Worm (Caenorhabditis elegans) whole organism, young adult: ENCODE measurements around the gene K09C6.2.
"Not testable (repeated sequence)": the region's sequence is repeated elsewhere in the genome, so short reads cannot be mapped to it uniquely, and the experiment has no call there.

Source experiments
- B0035.1 ChIP-seq: sonication (generic microtip); optimal IDR thresholded peaks from 2 replicates; lab custom pipeline; 2016; ENCODE audit warnings: missing genetic modification characterization, mild to moderate bottlenecking, missing compliant biosample characterization, missing genotype, missing genetic modification reagents
- D2030.7 ChIP-seq: fragments of 200-800 bp; sonication (Bioruptor generic); IDR thresholded peaks from 2 replicates; pipeline ENCODE4 v1.3.6; 2022; ENCODE audit warnings: missing genetic modification reagents, missing genetic modification characterization, missing compliant biosample characterization
- F39B2.1 ChIP-seq: fragments of 200-800 bp; sonication (Bioruptor generic); IDR thresholded peaks from 2 replicates; pipeline ENCODE4 v1.3.6; 2022; ENCODE audit warnings: missing genetic modification reagents, missing genetic modification characterization, missing compliant biosample characterization
- F49E8.2 ChIP-seq: sonication (generic microtip); optimal IDR thresholded peaks from 3 replicates; lab custom pipeline; 2017; ENCODE audit warnings: missing genetic modification characterization, mild to moderate bottlenecking, missing compliant biosample characterization, antibody characterized with exemption, moderate library complexity; ENCODE audit not compliant: insufficient read depth
- F55B11.4 ChIP-seq: sonication (generic microtip); optimal IDR thresholded peaks from 2 replicates; lab custom pipeline; 2016; ENCODE audit warnings: missing compliant biosample characterization, missing genetic modification characterization, borderline replicate concordance; ENCODE audit not compliant: insufficient read depth
- F57A8.1 ChIP-seq: fragments of 200-800 bp; sonication (Bioruptor generic); optimal IDR thresholded peaks from 2 replicates; lab custom pipeline; 2018; ENCODE audit warnings: mild to moderate bottlenecking, missing genetic modification characterization, moderate library complexity, missing compliant biosample characterization
- K12H6.12 ChIP-seq: fragments of 200-800 bp; sonication (Bioruptor generic); optimal IDR thresholded peaks from 2 replicates; lab custom pipeline; 2018; ENCODE audit warnings: mild to moderate bottlenecking, missing genetic modification characterization, missing compliant biosample characterization
- Y56A3A.18 ChIP-seq: fragments of 200-800 bp; sonication (Bioruptor generic); IDR thresholded peaks from 2 replicates; pipeline ENCODE4 v1.3.6; 2022; ENCODE audit warnings: missing genetic modification reagents, missing genetic modification characterization, missing compliant biosample characterization
- Y67H2A.10 ChIP-seq: fragments of 200-800 bp; sonication (Bioruptor generic); conservative IDR thresholded peaks from 2 replicates; pipeline ENCODE4 v1.3.6; 2022; ENCODE audit warnings: missing genetic modification reagents, missing genetic modification characterization, missing compliant biosample characterization
- aptf-2 ChIP-seq: fragments of 200-800 bp; sonication (Bioruptor generic); conservative IDR thresholded peaks from 2 replicates; pipeline ENCODE4 v1.3.6; 2022; ENCODE audit warnings: missing genetic modification reagents, missing genetic modification characterization, missing compliant biosample characterization
- athp-1 ChIP-seq: sonication (generic microtip); optimal IDR thresholded peaks from 2 replicates; lab custom pipeline; 2017; ENCODE audit warnings: mild to moderate bottlenecking, missing genetic modification characterization, missing compliant biosample characterization
- bed-2 ChIP-seq: fragments of 200-800 bp; sonication (Bioruptor generic); IDR thresholded peaks from 2 replicates; pipeline ENCODE4 v1.3.6; 2022; ENCODE audit warnings: missing genetic modification reagents, missing genetic modification characterization, missing compliant biosample characterization
- cebp-2 ChIP-seq: fragments of 200-800 bp; sonication (Bioruptor generic); IDR thresholded peaks from 2 replicates; pipeline ENCODE4 v1.3.6; 2022; ENCODE audit warnings: missing genetic modification characterization, missing compliant biosample characterization
- ceh-40 ChIP-seq: fragments of 200-800 bp; sonication (Bioruptor generic); IDR thresholded peaks from 2 replicates; pipeline ENCODE4 v1.3.6; 2022; ENCODE audit warnings: missing genetic modification characterization, missing compliant biosample characterization
- ceh-58 ChIP-seq: fragments of 200-800 bp; sonication (Bioruptor generic); IDR thresholded peaks from 2 replicates; pipeline ENCODE4 v1.3.6; 2022; ENCODE audit warnings: missing genetic modification characterization, missing compliant biosample characterization
- ceh-79 ChIP-seq: sonication (generic microtip); optimal IDR thresholded peaks from 2 replicates; lab custom pipeline; 2017; ENCODE audit warnings: mild to moderate bottlenecking, missing genetic modification characterization, missing compliant biosample characterization
- dpff-1 ChIP-seq: sonication (generic microtip); optimal IDR thresholded peaks from 2 replicates; lab custom pipeline; 2017; ENCODE audit warnings: mild to moderate bottlenecking, missing genetic modification characterization, missing compliant biosample characterization
- dpl-1 ChIP-seq: fragments of 150-350 bp; optimal IDR thresholded peaks from 2 replicates; lab custom pipeline; 2014; ENCODE audit warnings: missing biosample characterization, missing genetic modification reagents, missing genetic modification characterization
- gei-17 ChIP-seq: fragments of 200-800 bp; sonication (Bioruptor generic); optimal IDR thresholded peaks from 2 replicates; lab custom pipeline; 2018; ENCODE audit warnings: mild to moderate bottlenecking, missing genetic modification characterization, missing compliant biosample characterization
- hlh-26 ChIP-seq: fragments of 200-800 bp; sonication (Bioruptor generic); conservative IDR thresholded peaks from 2 replicates; pipeline ENCODE4 v1.3.6; 2022; ENCODE audit warnings: missing genetic modification reagents, missing genetic modification characterization, missing compliant biosample characterization
- lag-1 ChIP-seq: fragments of 200-800 bp; sonication (Bioruptor generic); IDR thresholded peaks from 2 replicates; pipeline ENCODE4 v1.3.6; 2022; ENCODE audit warnings: missing genetic modification reagents, missing genetic modification characterization, missing compliant biosample characterization
- let-607 ChIP-seq, 2 experiments: fragments of 200-800 bp in 1 of 2; sonication (Bioruptor generic) in 1 of 2; sonication (generic microtip) in 1 of 2; optimal IDR thresholded peaks; 2 replicates each; lab custom pipeline; 2016 to 2018; ENCODE audit warnings: mild to moderate bottlenecking in 2 of 2, missing compliant biosample characterization in 2 of 2, missing genetic modification characterization in 2 of 2, moderate library complexity in 2 of 2, missing genotype in 1 of 2
- lin-35 ChIP-seq, 3 experiments: fragments of 150-350 bp in 2 of 3; sonication (generic microtip) in 1 of 3; optimal IDR thresholded peaks; 2 replicates each; lab custom pipeline; 2014 to 2018; ENCODE audit warnings: missing biosample characterization in 3 of 3, missing genetic modification characterization in 3 of 3, missing genetic modification reagents in 3 of 3
- lsy-27 ChIP-seq: sonication (generic microtip); optimal IDR thresholded peaks from 2 replicates; lab custom pipeline; 2017; ENCODE audit warnings: missing genetic modification characterization, mild to moderate bottlenecking, missing compliant biosample characterization, antibody characterized with exemption, missing genotype, borderline replicate concordance; ENCODE audit not compliant: insufficient read depth
- mes-4 ChIP-seq: sonication (generic microtip); optimal IDR thresholded peaks from 2 replicates; lab custom pipeline; 2016; ENCODE audit warnings: missing genotype, missing genetic modification characterization, missing compliant biosample characterization
- mxl-1 ChIP-seq: sonication (generic microtip); optimal IDR thresholded peaks from 2 replicates; lab custom pipeline; 2016; ENCODE audit warnings: missing genetic modification characterization, missing compliant biosample characterization
- nfya-1 ChIP-seq: sonication (generic microtip); optimal IDR thresholded peaks from 2 replicates; lab custom pipeline; 2017; ENCODE audit warnings: antibody characterized with exemption, missing compliant biosample characterization, missing genetic modification characterization, borderline replicate concordance; ENCODE audit not compliant: insufficient read depth
- nfya-2 ChIP-seq: fragments of 200-800 bp; sonication (Bioruptor generic); IDR thresholded peaks from 2 replicates; pipeline ENCODE4 v1.3.6; 2022; ENCODE audit warnings: missing genetic modification reagents, missing genetic modification characterization, missing compliant biosample characterization
- nhr-27 ChIP-seq: fragments of 200-800 bp; sonication (Bioruptor generic); optimal IDR thresholded peaks from 2 replicates; lab custom pipeline; 2018; ENCODE audit warnings: mild to moderate bottlenecking, missing genetic modification characterization, moderate library complexity, missing compliant biosample characterization
- nhr-80 ChIP-seq: sonication (generic microtip); optimal IDR thresholded peaks from 2 replicates; lab custom pipeline; 2016; ENCODE audit warnings: missing genetic modification characterization, missing compliant biosample characterization
- nhr-90 ChIP-seq: sonication (generic microtip); optimal IDR thresholded peaks from 2 replicates; lab custom pipeline; 2016; ENCODE audit warnings: missing genotype, mild to moderate bottlenecking, missing genetic modification characterization, missing compliant biosample characterization
- rpc-1 ChIP-seq, 2 experiments: fragments of 150-350 bp in 1 of 2; sonication (generic microtip) in 1 of 2; optimal IDR thresholded peaks; 2 replicates each; lab custom pipeline; 2014 to 2018; ENCODE audit warnings: missing biosample characterization in 1 of 2, missing genetic modification characterization in 1 of 2, missing genetic modification reagents in 1 of 2, missing genotype in 1 of 2
- snpc-1.1 ChIP-seq: sonication (generic microtip); optimal IDR thresholded peaks from 2 replicates; lab custom pipeline; 2017; ENCODE audit warnings: missing genetic modification characterization, mild to moderate bottlenecking, missing compliant biosample characterization, antibody characterized with exemption, moderate library complexity, missing genotype, missing genetic modification reagents; ENCODE audit not compliant: insufficient read depth
- snpc-1.3 ChIP-seq: sonication (generic microtip); optimal IDR thresholded peaks from 2 replicates; lab custom pipeline; 2017; ENCODE audit warnings: missing genetic modification characterization, mild to moderate bottlenecking, missing compliant biosample characterization, antibody characterized with exemption, moderate library complexity, missing genotype, missing genetic modification reagents; ENCODE audit not compliant: insufficient read depth
- somi-1 ChIP-seq: fragments of 200-800 bp; sonication (Bioruptor generic); optimal IDR thresholded peaks from 2 replicates; lab custom pipeline; 2018; ENCODE audit warnings: mild to moderate bottlenecking, missing genetic modification characterization, missing compliant biosample characterization
- tlf-1 ChIP-seq: fragments of 200-800 bp; sonication (Bioruptor generic); optimal IDR thresholded peaks from 2 replicates; lab custom pipeline; 2018; ENCODE audit warnings: mild to moderate bottlenecking, missing genetic modification characterization, missing compliant biosample characterization
- unc-130 ChIP-seq: sonication (generic microtip); optimal IDR thresholded peaks from 2 replicates; lab custom pipeline; 2016; ENCODE audit warnings: missing genetic modification reagents, missing genetic modification characterization, missing compliant biosample characterization
- ztf-18 ChIP-seq: sonication (generic microtip); optimal IDR thresholded peaks from 2 replicates; lab custom pipeline; 2016; ENCODE audit warnings: missing genotype, mild to moderate bottlenecking, missing genetic modification characterization, missing compliant biosample characterization
- ztf-25 ChIP-seq: fragments of 200-800 bp; sonication (Bioruptor generic); IDR thresholded peaks from 2 replicates; pipeline ENCODE4 v1.3.6; 2022; ENCODE audit warnings: missing genetic modification reagents, missing genetic modification characterization, missing compliant biosample characterization
- ztf-26 ChIP-seq: sonication (generic microtip); optimal IDR thresholded peaks from 2 replicates; lab custom pipeline; 2017; ENCODE audit warnings: missing genetic modification characterization, missing compliant biosample characterization

K09C6.2 gene

DNA sequence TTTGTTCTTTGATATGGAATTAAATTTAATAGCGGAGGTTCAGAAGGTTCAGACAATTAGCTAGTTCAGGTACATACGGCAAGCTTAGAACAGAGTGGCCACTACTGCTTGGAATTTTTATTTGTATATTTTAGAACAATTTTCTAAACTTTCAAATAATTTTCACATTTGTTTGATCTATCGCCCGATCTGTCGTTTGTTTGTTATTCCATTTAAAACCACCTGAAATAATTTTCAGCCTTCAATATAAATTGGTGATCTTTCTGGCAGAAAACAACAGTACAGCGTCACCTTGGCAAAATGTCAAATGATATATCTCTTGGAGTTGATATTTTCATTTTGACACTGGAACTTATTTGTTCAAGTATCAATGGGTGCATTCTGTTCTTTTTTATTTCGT, 41.9 kb upstream of the K09C6.2 start, which contains the start of gene R13D11.3:
R13D11.3 (plus strand) TSS at position 301 of the 400 bp plus-strand sequence.
- TF ChIP-seq F49E8.2 (tag; lab: Kevin White, UChicago) (no peak), ztf-25 (GFP tag; lab: Robert Waterston, UW) (no peak), unc-130 (GFP tag; lab: Kevin White, UChicago) (no peak), nhr-90 (tag; lab: Kevin White, UChicago) (no peak), F57A8.1 (no peak), Y67H2A.10 (no peak), nfya-2 (GFP tag; lab: Robert Waterston, UW) (no peak), mxl-1 (tag; lab: Kevin White, UChicago) (no peak), D2030.7 (GFP tag; lab: Robert Waterston, UW) (no peak), athp-1 (tag; lab: Kevin White, UChicago) (no peak), dpl-1 (GFP tag; lab: Kevin White, UChicago) (no peak), aptf-2 (GFP tag; lab: Robert Waterston, UW) (no peak)

DNA sequence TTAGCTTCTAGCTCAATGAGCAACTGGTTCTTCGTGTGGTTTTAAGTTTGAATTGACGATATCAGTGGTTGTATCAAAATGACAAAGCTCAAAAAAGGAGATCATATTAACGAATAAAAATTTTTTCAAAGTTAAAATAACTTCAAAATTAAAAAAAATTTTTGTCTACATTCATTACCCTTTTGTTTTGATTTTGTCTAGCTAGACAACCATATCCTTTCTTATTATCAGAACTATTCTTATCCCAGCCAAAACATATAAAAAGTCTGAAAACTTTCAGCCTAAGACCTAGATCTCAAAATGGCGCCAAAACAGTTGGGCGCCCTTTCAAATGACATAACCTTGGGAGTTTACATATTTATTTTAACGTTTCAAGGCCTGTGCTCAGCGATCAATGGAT, 39.5 kb upstream of the K09C6.2 start, which contains the start of gene R13D11.1:
R13D11.1 (plus strand) TSS at position 301 of the 400 bp plus-strand sequence.
- no peak for TF ChIP-seq rpc-1 (optimal IDR thresholded peaks at IDR 0.05; lab: Kevin White, UChicago)
- TF ChIP-seq rpc-1 (tag; optimal IDR thresholded peaks at IDR 0.05; lab: Kevin White, UChicago), result no peak
- no peak for TF ChIP-seq nfya-1
- TF ChIP-seq F57A8.1, result no peak
- TF ChIP-seq lsy-27 (tag; lab: Kevin White, UChicago), result no peak
- TF ChIP-seq unc-130 (GFP tag; lab: Kevin White, UChicago), result no peak
- no peak for TF ChIP-seq let-607 (tag; optimal IDR thresholded peaks at IDR 0.05; lab: Kevin White, UChicago)
- TF ChIP-seq snpc-1.3 (tag; lab: Kevin White, UChicago), result no peak
- no peak for TF ChIP-seq ceh-79 (tag; lab: Kevin White, UChicago)
- no peak for TF ChIP-seq ztf-18 (tag; lab: Kevin White, UChicago)
- no peak for TF ChIP-seq ceh-58 (GFP tag; lab: Robert Waterston, UW)
- TF ChIP-seq cebp-2, result no peak

DNA sequence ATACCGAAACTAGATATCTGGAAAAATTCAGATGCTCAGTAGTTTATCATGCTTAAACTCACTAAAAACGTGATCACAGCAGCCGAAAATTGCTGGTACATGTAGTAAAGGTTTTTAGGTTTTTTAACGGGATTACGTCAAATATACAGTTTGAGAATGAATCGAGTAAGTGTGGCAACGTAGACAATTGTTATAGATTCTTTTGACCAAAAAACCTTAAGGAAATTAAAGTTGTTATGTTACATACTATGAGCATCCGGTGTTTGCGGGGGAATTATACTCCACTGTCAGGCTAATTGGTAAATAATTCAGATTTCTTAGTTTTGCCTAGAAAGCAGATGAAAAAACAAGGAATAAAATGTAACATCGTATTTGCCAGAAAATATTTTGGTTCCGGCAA, 36.0 kb upstream of the K09C6.2 start, which contains the start of gene srx-32:
srx-32 (minus strand) TSS at position 101 of the 400 bp plus-strand sequence.
- TF ChIP-seq lag-1; lin-35 (GFP tag; optimal IDR thresholded peaks at IDR 0.05; lab: Kevin White, UChicago); ztf-26 (tag; lab: Kevin White, UChicago): not testable (repeated sequence)
- TF ChIP-seq, all 124 proteins: peak for 0; not testable (repeated sequence) for 124

DNA sequence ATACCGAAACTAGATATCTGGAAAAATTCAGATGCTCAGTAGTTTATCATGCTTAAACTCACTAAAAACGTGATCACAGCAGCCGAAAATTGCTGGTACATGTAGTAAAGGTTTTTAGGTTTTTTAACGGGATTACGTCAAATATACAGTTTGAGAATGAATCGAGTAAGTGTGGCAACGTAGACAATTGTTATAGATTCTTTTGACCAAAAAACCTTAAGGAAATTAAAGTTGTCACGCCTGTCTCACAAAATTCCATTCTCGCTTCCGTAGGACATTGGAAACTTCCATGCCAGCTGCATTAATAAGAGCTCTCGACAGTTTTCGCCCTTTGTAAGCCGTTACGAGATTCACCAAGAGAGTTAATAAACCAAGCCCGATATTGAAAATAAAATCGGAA, 33.7 kb upstream of the K09C6.2 start, which contains the start of gene srx-31:
srx-31 (minus strand) TSS at position 101 of the 400 bp plus-strand sequence.
- TF ChIP-seq lag-1; ceh-40 (GFP tag; lab: Robert Waterston, UW); dpff-1: not testable (repeated sequence)

DNA sequence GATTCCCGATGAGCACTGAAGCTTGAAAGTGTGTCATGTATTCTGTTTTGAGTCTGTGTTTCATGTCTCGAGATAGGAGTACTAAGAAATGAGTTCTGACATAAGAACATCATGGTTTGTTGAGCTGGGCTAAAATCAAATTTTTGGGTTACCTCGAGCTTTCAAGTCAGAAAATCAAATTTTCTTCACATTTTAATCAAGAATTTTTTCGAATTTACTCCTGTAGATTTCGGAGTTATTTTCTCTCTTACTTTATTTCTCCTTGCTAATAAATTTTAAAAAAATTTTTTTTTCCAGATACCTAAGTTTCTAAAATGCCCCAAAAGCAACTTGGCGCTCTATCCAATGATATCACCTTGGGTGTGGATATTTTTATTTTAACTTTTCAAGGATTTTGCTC, 30.6 kb upstream of the K09C6.2 start, which contains the start of gene F41H8.2:
F41H8.2 (plus strand) TSS at position 301 of the 400 bp plus-strand sequence.
- TF ChIP-seq nhr-80 (tag; lab: Kevin White, UChicago), result no peak
- TF ChIP-seq F39B2.1 (GFP tag; lab: Robert Waterston, UW), result no peak
- TF ChIP-seq tlf-1, result no peak
- no peak for TF ChIP-seq K12H6.12
- TF ChIP-seq let-607 (tag; optimal IDR thresholded peaks at IDR 0.05; lab: Kevin White, UChicago), result no peak
- TF ChIP-seq Y56A3A.18 (GFP tag; lab: Robert Waterston, UW), result no peak
- no peak for TF ChIP-seq snpc-1.1 (tag; lab: Kevin White, UChicago)
- TF ChIP-seq hlh-26 (GFP tag; lab: Robert Waterston, UW), result no peak
- no peak for TF ChIP-seq F55B11.4
- no peak for TF ChIP-seq nhr-27 (tag; lab: Kevin White, UChicago)
- TF ChIP-seq Y67H2A.10, result no peak
- no peak for TF ChIP-seq somi-1 (GFP tag; lab: Kevin White, UChicago)
- no peak for TF ChIP-seq bed-2 (GFP tag; lab: Robert Waterston, UW)
- no peak for TF ChIP-seq mes-4 (tag; lab: Kevin White, UChicago)
- no peak for TF ChIP-seq gei-17 (GFP tag; lab: Kevin White, UChicago)
- TF ChIP-seq lsy-27 (tag; lab: Kevin White, UChicago), result no peak
- no peak for TF ChIP-seq B0035.1
